Worm (Caenorhabditis elegans): ENCODE data around the gene srx-68.

The srx-68 gene

DNA sequence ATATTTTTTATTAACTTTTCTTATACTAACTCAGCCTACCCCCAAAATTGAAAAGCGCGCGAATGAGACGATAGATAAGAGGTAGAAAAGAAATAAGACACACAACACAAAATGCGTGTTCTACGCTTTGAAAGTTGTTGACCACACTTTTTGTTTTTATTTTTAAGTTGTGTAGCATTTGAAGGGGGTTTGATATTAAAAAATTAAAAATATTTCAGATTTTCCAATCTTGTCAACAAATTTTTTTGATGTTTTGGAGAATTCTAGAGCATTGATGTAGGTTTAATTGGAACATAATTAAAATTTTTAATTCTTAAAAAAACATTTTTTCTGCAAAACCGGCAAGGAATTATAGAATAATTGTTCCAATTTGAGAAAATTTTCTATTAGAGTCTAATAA, 48.7 kb downstream of the srx-68 start, which contains the start of gene cyp-34A6:
cyp-34A6 (minus strand) TSS at position 101 of the 400 bp plus-strand sequence.
- TF ChIP-seq nhr-23 (tag; optimal IDR thresholded peaks at IDR 0.05) (no peak), unc-62 (GFP tag; optimal IDR thresholded peaks at IDR 0.05) (no peak), pha-4 (tag; optimal IDR thresholded peaks at IDR 0.05) (peak; percentile 17), nhr-25 (tag; optimal IDR thresholded peaks at IDR 0.05) (no peak), nhr-77 (tag; optimal IDR thresholded peaks at IDR 0.05) (no peak)

DNA sequence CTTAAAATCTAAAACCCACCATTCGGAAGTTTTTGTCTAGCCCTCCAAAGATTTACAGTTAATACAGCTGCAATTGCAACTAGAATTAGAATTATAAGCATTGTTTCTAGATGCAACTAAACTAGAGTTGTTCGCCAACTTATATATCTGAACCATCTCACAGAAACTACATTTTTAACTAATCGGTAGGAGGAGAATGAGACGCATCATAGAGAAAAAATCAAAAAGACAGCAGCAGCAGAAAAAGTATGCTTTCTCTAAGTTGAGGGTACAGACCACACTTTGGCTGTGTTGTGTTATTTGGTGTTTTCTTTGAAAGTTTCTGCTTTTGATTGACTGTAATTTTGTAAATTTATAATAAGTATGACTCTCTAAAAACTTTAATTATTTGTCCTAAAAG, 51.1 kb downstream of the srx-68 start, which contains the start of gene cyp-34A7:
cyp-34A7 (minus strand) TSS at position 101 of the 400 bp plus-strand sequence.
- TF ChIP-seq mdl-1 (tag; optimal IDR thresholded peaks at IDR 0.05) = no peak
- no peak for TF ChIP-seq nfya-1 (tag; optimal IDR thresholded peaks at IDR 0.05; ENCODE audit: insufficient read depth)
- TF ChIP-seq daf-12 (tag; optimal IDR thresholded peaks at IDR 0.05) = no peak

All from whole organism, L3 larva.